Fruit fly (Drosophila melanogaster) whole organism, adult: ENCODE data around the gene RpS14b.

Experiments used
- CG11617 ChIP-seq: fragments of 200-800 bp; sonication (Bioruptor generic); optimal IDR thresholded peaks from 2 replicates; lab custom pipeline; 2017; ENCODE audit warnings: mild to moderate bottlenecking, missing biosample characterization, missing genetic modification reagents, missing genetic modification characterization
- CG12768 ChIP-seq: fragments of 200-800 bp; sonication (Bioruptor generic); optimal IDR thresholded peaks from 2 replicates; lab custom pipeline; 2017; ENCODE audit warnings: missing biosample characterization, missing genetic modification characterization, mild to moderate bottlenecking, moderate library complexity, missing genetic modification reagents
- CG14711 ChIP-seq: fragments of 200-800 bp; sonication (Bioruptor generic); optimal IDR thresholded peaks from 2 replicates; lab custom pipeline; 2018; ENCODE audit warnings: missing biosample characterization, mild to moderate bottlenecking, missing genetic modification characterization, moderate library complexity
- CG1620 ChIP-seq: fragments of 200-800 bp; sonication (Bioruptor generic); optimal IDR thresholded peaks from 2 replicates; lab custom pipeline; 2016; ENCODE audit warnings: missing biosample characterization, missing genetic modification characterization
- CG33017 ChIP-seq: fragments of 200-800 bp; sonication (Bioruptor generic); optimal IDR thresholded peaks from 2 replicates; lab custom pipeline; 2018; ENCODE audit warnings: missing biosample characterization, mild to moderate bottlenecking, missing genetic modification characterization, moderate library complexity
- CG5204 ChIP-seq: fragments of 200-800 bp; sonication (Bioruptor generic); optimal IDR thresholded peaks from 2 replicates; lab custom pipeline; 2016; ENCODE audit warnings: missing biosample characterization, missing genetic modification characterization
- CG7045 ChIP-seq: fragments of 200-800 bp; sonication (Bioruptor generic); optimal IDR thresholded peaks from 2 replicates; lab custom pipeline; 2017; ENCODE audit warnings: missing biosample characterization, mild to moderate bottlenecking, missing genetic modification characterization
- CG7101 ChIP-seq: fragments of 200-800 bp; sonication (Bioruptor generic); optimal IDR thresholded peaks from 2 replicates; lab custom pipeline; 2018; ENCODE audit warnings: missing biosample characterization, mild to moderate bottlenecking, missing genetic modification characterization, moderate library complexity
- Clk ChIP-seq: fragments of 200-800 bp; sonication (Bioruptor generic); optimal IDR thresholded peaks from 2 replicates; lab custom pipeline; 2017; ENCODE audit warnings: missing biosample characterization, missing genetic modification characterization
- Crg-1 ChIP-seq: fragments of 200-800 bp; sonication (Bioruptor generic); optimal IDR thresholded peaks from 2 replicates; lab custom pipeline; 2016; ENCODE audit warnings: missing biosample characterization, missing genetic modification characterization
- Hr96 ChIP-seq: fragments of 200-800 bp; sonication (Bioruptor generic); optimal IDR thresholded peaks from 2 replicates; lab custom pipeline; 2016; ENCODE audit warnings: missing biosample characterization, missing genetic modification characterization
- Mnt ChIP-seq: fragments of 200-800 bp; sonication (Bioruptor generic); optimal IDR thresholded peaks from 2 replicates; lab custom pipeline; 2016; ENCODE audit warnings: missing biosample characterization, mild to moderate bottlenecking, missing genetic modification characterization
- bab1 ChIP-seq: fragments of 200-800 bp; sonication (Bioruptor generic); optimal IDR thresholded peaks from 3 replicates; lab custom pipeline; 2019; ENCODE audit warnings: missing biosample characterization, mild to moderate bottlenecking, missing genetic modification characterization, moderate library complexity
- cic ChIP-seq: fragments of 200-800 bp; sonication (Bioruptor generic); optimal IDR thresholded peaks from 2 replicates; lab custom pipeline; 2017; ENCODE audit warnings: missing biosample characterization, mild to moderate bottlenecking, missing genetic modification characterization, moderate library complexity
- cnc ChIP-seq, 2 experiments: fragments of >200 bp; optimal IDR thresholded peaks; 2 replicates each; lab custom pipeline; 2017
- kay ChIP-seq: fragments of 200-800 bp; sonication (Bioruptor generic); peaks from one replicate; lab custom pipeline; 2016; ENCODE audit warnings: missing biosample characterization, missing genetic modification characterization, borderline replicate concordance
- ovo ChIP-seq: fragments of 200-800 bp; sonication (Bioruptor generic); optimal IDR thresholded peaks from 2 replicates; lab custom pipeline; 2016; ENCODE audit warnings: missing biosample characterization, missing genetic modification characterization
- pad ChIP-seq: fragments of 200-800 bp; sonication (Bioruptor generic); optimal IDR thresholded peaks from 3 replicates; lab custom pipeline; 2017; ENCODE audit warnings: missing biosample characterization, missing genetic modification characterization, mild to moderate bottlenecking, moderate library complexity, missing genetic modification reagents
- tj ChIP-seq: fragments of 200-800 bp; sonication (Bioruptor generic); optimal IDR thresholded peaks from 3 replicates; lab custom pipeline; 2017; ENCODE audit warnings: missing biosample characterization, mild to moderate bottlenecking, missing genetic modification characterization, moderate library complexity
- toe ChIP-seq: fragments of 200-800 bp; sonication (Bioruptor generic); optimal IDR thresholded peaks from 2 replicates; lab custom pipeline; 2016; ENCODE audit warnings: missing biosample characterization, missing genetic modification characterization

The RpS14b gene

dm6 chrX:7900659-7901058 lies 34.0 kb upstream of the RpS14b start:
- TF ChIP-seq tj (GFP tag; lab: Kevin White, UChicago) (no peak), CG33017 (no peak), kay (GFP tag; lab: Kevin White, UChicago) (no peak), pad (GFP tag; lab: Kevin White, UChicago) (no peak), cic (GFP tag; lab: Kevin White, UChicago) (no peak), bab1 (GFP tag; lab: Kevin White, UChicago) (no peak), cnc (optimal IDR thresholded peaks at IDR 0.05; lab: Kevin White, UChicago) (no peak), CG14711 (tag; lab: Kevin White, UChicago) (no peak), Crg-1 (no peak), Clk (GFP tag; lab: Kevin White, UChicago) (no peak)

dm6 chrX:7901153-7902038 lies 33.3 kb upstream of the RpS14b start, which contains the start of the genes RpS6 and bys:
TSS of gene RpS6 (minus strand) at chrX:7901331.
TSS of gene bys (plus strand) at chrX:7901880.
- peak; percentile 63 for TF ChIP-seq CG1620 (GFP tag; lab: Kevin White, UChicago)
- TF ChIP-seq Mnt (GFP tag; lab: Kevin White, UChicago), result peak; percentile 99
- TF ChIP-seq Crg-1, result peak; percentile 20
- TF ChIP-seq toe, result peak; percentile 57
- peak; percentile 84 for TF ChIP-seq bab1 (GFP tag; lab: Kevin White, UChicago)
- TF ChIP-seq CG11617 (GFP tag; lab: Kevin White, UChicago), result peak; percentile 84
- TF ChIP-seq CG7101 (tag; lab: Kevin White, UChicago), result peak; percentile 69
- TF ChIP-seq cic (GFP tag; lab: Kevin White, UChicago), result no peak
- no peak for TF ChIP-seq kay (GFP tag; lab: Kevin White, UChicago)
- no peak for TF ChIP-seq CG5204 (GFP tag; lab: Kevin White, UChicago)
- TF ChIP-seq pad (GFP tag; lab: Kevin White, UChicago), result peak; percentile 54
- TF ChIP-seq CG12768 (GFP tag; lab: Kevin White, UChicago), result peak; percentile 13
- TF ChIP-seq CG7045 (GFP tag; lab: Kevin White, UChicago), result no peak
- TF ChIP-seq cnc (optimal IDR thresholded peaks at IDR 0.05; lab: Kevin White, UChicago), result no peak
- peak; percentile 83 for TF ChIP-seq Hr96
- no peak for TF ChIP-seq Clk (GFP tag; lab: Kevin White, UChicago)
- TF ChIP-seq CG14711 (tag; lab: Kevin White, UChicago), result peak; percentile 62
- peak; percentile 39 for TF ChIP-seq tj (GFP tag; lab: Kevin White, UChicago)
- TF ChIP-seq CG33017, result peak; percentile 40
- TF ChIP-seq ovo, result peak; percentile 6

dm6 chrX:7908239-7909068 lies 26.2 kb upstream of the RpS14b start, which contains the start of the genes dpr14 and spidey:
TSS of gene dpr14 (minus strand) at chrX:7908286.
TSS of gene spidey (plus strand) at chrX:7908931.
- TF ChIP-seq cic (GFP tag; lab: Kevin White, UChicago) (peak; percentile 55), CG12768 (GFP tag; lab: Kevin White, UChicago) (peak; percentile 84), ovo (peak; percentile 99), CG33017 (peak; percentile 78), cnc (optimal IDR thresholded peaks at IDR 0.05; lab: Kevin White, UChicago) (no peak), CG7045 (GFP tag; lab: Kevin White, UChicago) (peak; percentile 81), pad (GFP tag; lab: Kevin White, UChicago) (peak; percentile 99), bab1 (GFP tag; lab: Kevin White, UChicago) (peak; percentile 88), CG11617 (GFP tag; lab: Kevin White, UChicago) (peak; percentile 89), CG7101 (tag; lab: Kevin White, UChicago) (peak; percentile 92), Mnt (GFP tag; lab: Kevin White, UChicago) (peak; percentile 84), CG1620 (GFP tag; lab: Kevin White, UChicago) (peak; percentile 86), Hr96 (peak; percentile 95), kay (GFP tag; lab: Kevin White, UChicago) (peak; percentile 2), Crg-1 (peak; percentile 71), CG5204 (GFP tag; lab: Kevin White, UChicago) (no peak), Clk (GFP tag; lab: Kevin White, UChicago) (peak; percentile 72), CG14711 (tag; lab: Kevin White, UChicago) (peak; percentile 87), toe (peak; percentile 69), tj (GFP tag; lab: Kevin White, UChicago) (no peak)

dm6 chrX:7909069-7909389 lies 25.7 kb upstream of the RpS14b start:
- TF ChIP-seq tj (GFP tag; lab: Kevin White, UChicago) (peak; percentile 96), Clk (GFP tag; lab: Kevin White, UChicago) (no peak)

dm6 chrX:7909482-7909881 lies 25.2 kb upstream of the RpS14b start:
- TF ChIP-seq Clk (GFP tag; lab: Kevin White, UChicago) (no peak), kay (GFP tag; lab: Kevin White, UChicago) (no peak), CG33017 (no peak), Mnt (GFP tag; lab: Kevin White, UChicago) (no peak)
